Fruit fly (Drosophila melanogaster) whole organism, wandering third instar larva: ENCODE results near the gene Gem4c.

Experiments used
- Abd-B ChIP-seq: fragments of >200 bp; optimal IDR thresholded peaks from 2 replicates; lab custom pipeline; 2017; ENCODE audit warnings: missing biosample characterization, missing genetic modification characterization
- Dif ChIP-seq: fragments of 200-275, 200-300 bp; sonication (Bioruptor generic); optimal IDR thresholded peaks from 2 replicates; lab custom pipeline; 2018; ENCODE audit warnings: missing biosample characterization, missing genetic modification characterization; ENCODE audit not compliant: partially characterized antibody
- GATAd ChIP-seq: sonication (Bioruptor generic); optimal IDR thresholded peaks from 2 replicates; lab custom pipeline; 2016; ENCODE audit warnings: missing biosample characterization, missing genetic modification characterization
- Hr78 ChIP-seq: fragments of >200 bp; optimal IDR thresholded peaks from 2 replicates; lab custom pipeline; 2017; ENCODE audit warnings: missing biosample characterization, missing genetic modification characterization
- Myc ChIP-seq: fragments of >200 bp; optimal IDR thresholded peaks from 2 replicates; lab custom pipeline; 2017
- N ChIP-seq: fragments of >200 bp; optimal IDR thresholded peaks from 2 replicates; lab custom pipeline; 2018; ENCODE audit warnings: missing biosample characterization, missing external identifiers, missing genetic modification characterization
- dl ChIP-seq, 2 experiments: fragments of 175-275, 200-275 bp in 1 of 2; fragments of 200-275 bp in 1 of 2; sonication (Bioruptor generic); optimal IDR thresholded peaks; lab custom pipeline; 2018; ENCODE audit warnings: mild to moderate bottlenecking in 2 of 2, missing biosample characterization in 2 of 2, missing genetic modification characterization in 2 of 2, moderate library complexity in 2 of 2; ENCODE audit not compliant: partially characterized antibody in 2 of 2, insufficient read depth in 1 of 2
- dmrt93B ChIP-seq: fragments of 200-800 bp; sonication (Bioruptor generic); optimal IDR thresholded peaks from 2 replicates; lab custom pipeline; 2018; ENCODE audit warnings: missing biosample characterization, mild to moderate bottlenecking, missing genetic modification characterization
- pan ChIP-seq: fragments of >200 bp; optimal IDR thresholded peaks from 2 replicates; lab custom pipeline; 2017
- psq ChIP-seq: fragments of 200-800 bp; sonication (Bioruptor generic); optimal IDR thresholded peaks from 3 replicates; lab custom pipeline; 2017; ENCODE audit warnings: missing biosample characterization, mild to moderate bottlenecking, missing genetic modification characterization, moderate library complexity
- rgr ChIP-seq: fragments of 200-800 bp; sonication (Bioruptor generic); optimal IDR thresholded peaks from 3 replicates; lab custom pipeline; 2016; ENCODE audit warnings: missing biosample characterization, mild to moderate bottlenecking, missing genetic modification characterization
- sv ChIP-seq: fragments of 200-800 bp; sonication (Bioruptor generic); optimal IDR thresholded peaks from 3 replicates; lab custom pipeline; 2016; ENCODE audit warnings: missing biosample characterization, missing genetic modification characterization
- usp ChIP-seq: fragments of >200 bp; optimal IDR thresholded peaks from 2 replicates; lab custom pipeline; 2017; ENCODE audit warnings: missing biosample characterization, missing genetic modification characterization

DNA sequence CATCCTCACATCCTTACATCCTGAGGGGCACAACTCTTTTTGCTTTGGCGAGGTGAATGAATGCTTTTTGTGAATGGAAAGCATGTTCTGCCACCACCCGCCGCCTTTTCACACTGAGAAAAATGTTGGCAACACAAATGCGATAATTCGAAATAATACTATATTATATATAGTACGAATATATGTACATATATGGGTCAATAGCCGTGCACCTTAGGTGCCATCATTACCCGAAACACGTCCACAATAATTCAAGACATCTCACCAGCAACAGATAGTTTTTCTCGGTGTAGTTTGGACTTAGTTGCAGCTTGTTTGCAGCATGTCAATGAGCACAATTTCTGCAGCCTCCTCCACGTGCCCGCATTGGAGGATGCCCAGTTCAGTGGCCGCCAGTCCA lies 13.2 kb upstream of the Gem4c start:
- no peak for TF ChIP-seq dl (GFP tag; optimal IDR thresholded peaks at IDR 0.05; lab: Kevin White, UChicago; ENCODE audit: insufficient read depth in 1 of 2, partially characterized antibody in 2 of 2)
- no peak for TF ChIP-seq Dif (GFP tag; lab: Kevin White, UChicago)
- TF ChIP-seq Myc: no peak
- no peak for TF ChIP-seq pan (lab: Kevin White, UChicago)
- no peak for TF ChIP-seq dmrt93B (GFP tag; lab: Kevin White, UChicago)
- no peak for TF ChIP-seq Hr78 (GFP tag; lab: Kevin White, UChicago)
- peak; percentile 4 for TF ChIP-seq psq
- no peak for TF ChIP-seq usp (GFP tag; lab: Kevin White, UChicago)
- no peak for TF ChIP-seq sv
- no peak for TF ChIP-seq Abd-B (GFP tag; lab: Kevin White, UChicago)
- no peak for TF ChIP-seq N (GFP tag; lab: Kevin White, UChicago)
- TF ChIP-seq GATAd (GFP tag; lab: Kevin White, UChicago): no peak
- TF ChIP-seq rgr (GFP tag; lab: Kevin White, UChicago): peak; percentile 16
